Worm (Caenorhabditis elegans) whole organism, L4 larva: ENCODE results near the gene clec-204.

Experiments
- T20F7.1 ChIP-seq: fragments of 200-800 bp; sonication (Bioruptor generic); optimal IDR thresholded peaks from 2 replicates; lab custom pipeline; 2018; ENCODE audit warnings: mild to moderate bottlenecking, missing genetic modification characterization, missing compliant biosample characterization
- ZK546.5 ChIP-seq, 2 experiments: sonication (generic microtip); optimal IDR thresholded peaks; 2 replicates each; lab custom pipeline; 2017; ENCODE audit warnings: missing biosample characterization in 2 of 2, missing genetic modification characterization in 2 of 2
- daf-12 ChIP-seq: fragments of 150-350 bp; optimal IDR thresholded peaks from 2 replicates; lab custom pipeline; 2014; ENCODE audit warnings: missing biosample characterization, missing genetic modification reagents, missing genetic modification characterization
- dmd-9 ChIP-seq: fragments of 200-800 bp; sonication (Bioruptor generic); IDR thresholded peaks from 2 replicates; pipeline ENCODE4 v1.3.6; 2022; ENCODE audit warnings: missing genetic modification reagents, missing genetic modification characterization, missing compliant biosample characterization
- lin-13 ChIP-seq: fragments of 150-350 bp; optimal IDR thresholded peaks from 2 replicates; lab custom pipeline; 2014; ENCODE audit warnings: missing biosample characterization, missing genetic modification reagents, missing genetic modification characterization
- lin-39 ChIP-seq: fragments of 150-350 bp; optimal IDR thresholded peaks from 2 replicates; lab custom pipeline; 2014; ENCODE audit warnings: missing biosample characterization, missing genetic modification reagents, missing genetic modification characterization
- nhr-11 ChIP-seq: fragments of 150-350 bp; optimal IDR thresholded peaks from 2 replicates; lab custom pipeline; 2014; ENCODE audit warnings: missing biosample characterization, missing genetic modification characterization
- nhr-76 ChIP-seq: fragments of 150-350 bp; optimal IDR thresholded peaks from 2 replicates; lab custom pipeline; 2014; ENCODE audit warnings: missing biosample characterization, missing genetic modification characterization
- skn-1 ChIP-seq: fragments of 150-350 bp; optimal IDR thresholded peaks from 2 replicates; lab custom pipeline; 2014; ENCODE audit warnings: missing biosample characterization, missing genetic modification characterization
- ztf-7 ChIP-seq: fragments of 150-350 bp; optimal IDR thresholded peaks from 2 replicates; lab custom pipeline; 2014; ENCODE audit warnings: missing biosample characterization, missing genetic modification characterization

ce11 chrV:1774874-1775589 is 18.1 kb downstream of the clec-204 start, which contains the start of gene F36H9.7:
- TF ChIP-seq skn-1 (no peak), nhr-76 (no peak), ztf-7 (tag; lab: Kevin White, UChicago) (no peak), nhr-11 (tag; lab: Kevin White, UChicago) (no peak), lin-13 (GFP tag; lab: Kevin White, UChicago) (no peak), dmd-9 (GFP tag; lab: Robert Waterston, UW) (no peak), ZK546.5 (tag; optimal IDR thresholded peaks at IDR 0.05; lab: Kevin White, UChicago) (no peak), lin-39 (tag; lab: Kevin White, UChicago) (no peak), T20F7.1 (GFP tag; lab: Kevin White, UChicago) (no peak), daf-12 (tag; lab: Kevin White, UChicago) (no peak)
